Worm (Caenorhabditis elegans): ENCODE data around the gene srh-218.

srh-218 gene

ce11 chrV:15498434-15498833 lies 4.7 kb downstream of the srh-218 start, which contains the start of gene C06B8.7:
C06B8.7 (plus strand) TSS chrV:15498734.
- no peak for TF ChIP-seq ceh-16 (tag; optimal IDR thresholded peaks at IDR 0.05)

- peak; percentile 36 for TF ChIP-seq fos-1 (tag; optimal IDR thresholded peaks at IDR 0.05)
- TF ChIP-seq sma-9 (GFP tag; optimal IDR thresholded peaks at IDR 0.05), result peak; percentile 41
- TF ChIP-seq sma-9 (tag; optimal IDR thresholded peaks at IDR 0.05), result no peak
- no peak for TF ChIP-seq unc-39 (tag; optimal IDR thresholded peaks at IDR 0.05)
Measured at ce11 chrV:15499099-15499498, 5.3 kb downstream of the srh-218 start.

- TF ChIP-seq unc-55 (GFP tag; optimal IDR thresholded peaks at IDR 0.05), result no peak
- TF ChIP-seq unc-62 (GFP tag; optimal IDR thresholded peaks at IDR 0.05), result no peak
- no peak for TF ChIP-seq nhr-23 (tag; optimal IDR thresholded peaks at IDR 0.05)
- no peak for TF ChIP-seq nhr-11 (tag; optimal IDR thresholded peaks at IDR 0.05)
- no peak for TF ChIP-seq gmeb-1 (tag; optimal IDR thresholded peaks at IDR 0.05)
- TF ChIP-seq sem-4 (tag; optimal IDR thresholded peaks at IDR 0.05), result no peak
- TF ChIP-seq F13H6.1 (tag; optimal IDR thresholded peaks at IDR 0.05), result no peak
Measured at ce11 chrV:15503603-15504002, 9.8 kb downstream of the srh-218 start.

DNA sequence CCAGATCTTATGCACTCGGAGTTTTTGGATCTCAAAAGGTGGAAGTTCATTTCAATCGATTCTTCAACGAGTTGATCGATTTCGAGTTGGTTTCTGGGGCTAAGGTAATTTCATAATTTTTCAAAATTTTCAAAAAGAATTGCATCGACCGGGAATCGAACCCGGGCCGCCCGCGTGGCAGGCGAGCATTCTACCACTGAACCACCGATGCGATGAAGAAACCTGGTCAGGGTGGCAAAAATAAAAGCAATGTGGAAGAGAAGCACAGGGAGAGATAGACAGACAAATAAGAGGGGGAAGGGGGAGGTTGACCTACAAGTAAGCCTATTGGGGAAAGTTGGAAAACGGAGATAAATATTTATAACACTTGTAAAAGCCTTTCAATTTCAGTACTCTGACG lies 11.3 kb downstream of the srh-218 start:
- no peak for TF ChIP-seq nhr-77 (tag; optimal IDR thresholded peaks at IDR 0.05)
- no peak for TF ChIP-seq elt-3 (tag; optimal IDR thresholded peaks at IDR 0.05)
- TF ChIP-seq lin-13 (GFP tag; optimal IDR thresholded peaks at IDR 0.05), result no peak
- no peak for TF ChIP-seq nhr-11 (tag; optimal IDR thresholded peaks at IDR 0.05)
- peak; percentile 22 for TF ChIP-seq sma-9 (GFP tag; optimal IDR thresholded peaks at IDR 0.05)
- no peak for TF ChIP-seq sma-9 (tag; optimal IDR thresholded peaks at IDR 0.05)
- TF ChIP-seq lin-39 (tag; optimal IDR thresholded peaks at IDR 0.05), result no peak
- TF ChIP-seq nhr-129 (tag; optimal IDR thresholded peaks at IDR 0.05), result peak; percentile 43
- TF ChIP-seq blmp-1 (tag; optimal IDR thresholded peaks at IDR 0.05; ENCODE audit: insufficient read depth), result no peak
- TF ChIP-seq F13H6.1 (tag; optimal IDR thresholded peaks at IDR 0.05), result peak; percentile 12
- TF ChIP-seq alr-1 (tag; optimal IDR thresholded peaks at IDR 0.05), result no peak
- no peak for TF ChIP-seq nhr-10 (tag; optimal IDR thresholded peaks at IDR 0.05)
- no peak for TF ChIP-seq ZK546.5 (tag; optimal IDR thresholded peaks at IDR 0.05)
- TF ChIP-seq sma-3 (GFP tag; optimal IDR thresholded peaks at IDR 0.05), result peak; percentile 48
- no peak for TF ChIP-seq aly-2 (tag; optimal IDR thresholded peaks at IDR 0.05)
- TF ChIP-seq mdl-1 (tag; optimal IDR thresholded peaks at IDR 0.05), result no peak
- no peak for TF ChIP-seq ceh-16 (tag; optimal IDR thresholded peaks at IDR 0.05)
- peak in 1 of 2 experiments; percentile 28 for TF ChIP-seq lsy-2 (tag; optimal IDR thresholded peaks at IDR 0.05)
- TF ChIP-seq ztf-11 (tag; optimal IDR thresholded peaks at IDR 0.05), result no peak
- no peak for TF ChIP-seq mbf-1 (tag; optimal IDR thresholded peaks at IDR 0.05)
- TF ChIP-seq nhr-12 (tag; optimal IDR thresholded peaks at IDR 0.05), result no peak
- TF ChIP-seq lin-11 (tag; optimal IDR thresholded peaks at IDR 0.05), result peak; percentile 42
- peak; percentile 17 for TF ChIP-seq snpc-4 (tag; optimal IDR thresholded peaks at IDR 0.05)
- TF ChIP-seq fos-1 (tag; optimal IDR thresholded peaks at IDR 0.05), result peak; percentile 54
- TF ChIP-seq C34F6.9 (tag; optimal IDR thresholded peaks at IDR 0.05), result no peak
- peak; percentile 84 for TF ChIP-seq crh-2 (tag; optimal IDR thresholded peaks at IDR 0.05)
- TF ChIP-seq peb-1 (tag; optimal IDR thresholded peaks at IDR 0.05), result no peak
- TF ChIP-seq ztf-1 (GFP tag; conservative IDR thresholded peaks at IDR 0.05), result no peak
- TF ChIP-seq dmd-4 (tag; optimal IDR thresholded peaks at IDR 0.05), result no peak
- no peak for TF ChIP-seq unc-55 (GFP tag; optimal IDR thresholded peaks at IDR 0.05)
- no peak for TF ChIP-seq zag-1 (tag; optimal IDR thresholded peaks at IDR 0.05)
- TF ChIP-seq unc-39 (tag; optimal IDR thresholded peaks at IDR 0.05), result no peak
- TF ChIP-seq nhr-23 (tag; optimal IDR thresholded peaks at IDR 0.05), result no peak
- TF ChIP-seq egl-27 (tag; optimal IDR thresholded peaks at IDR 0.05), result peak; percentile 4
